Worm (Caenorhabditis elegans) whole organism, L2 larva: ENCODE measurements around the gene F27E5.3.

Experiments used
- C34F6.9 ChIP-seq: fragments of 150-350 bp; optimal IDR thresholded peaks from 2 replicates; lab custom pipeline; 2014; ENCODE audit warnings: missing biosample characterization, missing genetic modification characterization
- R02D3.7 ChIP-seq: fragments of 150-350 bp; optimal IDR thresholded peaks from 2 replicates; lab custom pipeline; 2014; ENCODE audit warnings: missing biosample characterization, missing genetic modification characterization
- ZK546.5 ChIP-seq: sonication (generic microtip); optimal IDR thresholded peaks from 2 replicates; lab custom pipeline; 2017; ENCODE audit warnings: missing biosample characterization, missing genetic modification characterization
- alr-1 ChIP-seq: fragments of 150-350 bp; optimal IDR thresholded peaks from 2 replicates; lab custom pipeline; 2014; ENCODE audit warnings: missing biosample characterization, missing genetic modification characterization
- aly-2 ChIP-seq: fragments of 150-350 bp; optimal IDR thresholded peaks from 2 replicates; lab custom pipeline; 2014; ENCODE audit warnings: missing biosample characterization, missing genetic modification characterization
- ama-1 ChIP-seq: fragments of 150-350 bp; optimal IDR thresholded peaks from 2 replicates; lab custom pipeline; 2018; ENCODE audit warnings: inconsistent platforms
- blmp-1 ChIP-seq: sonication (generic microtip); optimal IDR thresholded peaks from 2 replicates; lab custom pipeline; 2017; ENCODE audit warnings: missing genetic modification characterization, mild to moderate bottlenecking, missing compliant biosample characterization, antibody characterized with exemption, moderate library complexity; ENCODE audit not compliant: insufficient read depth
- ceh-16 ChIP-seq: fragments of 150-350 bp; optimal IDR thresholded peaks from 2 replicates; lab custom pipeline; 2014; ENCODE audit warnings: missing biosample characterization, missing genetic modification characterization
- ceh-82 ChIP-seq: fragments of 150-350 bp; optimal IDR thresholded peaks from 2 replicates; lab custom pipeline; 2014; ENCODE audit warnings: missing biosample characterization, missing genetic modification characterization
- crh-2 ChIP-seq: sonication (generic microtip); optimal IDR thresholded peaks from 2 replicates; lab custom pipeline; 2017; ENCODE audit warnings: missing biosample characterization, missing genetic modification characterization
- egl-27 ChIP-seq: sonication (generic microtip); optimal IDR thresholded peaks from 3 replicates; lab custom pipeline; 2017; ENCODE audit warnings: missing biosample characterization, missing genetic modification reagents, missing genetic modification characterization
- elt-1 ChIP-seq: fragments of 150-350 bp; optimal IDR thresholded peaks from 2 replicates; lab custom pipeline; 2014; ENCODE audit warnings: missing biosample characterization, missing genetic modification characterization
- fos-1 ChIP-seq: fragments of 150-350 bp; optimal IDR thresholded peaks from 2 replicates; lab custom pipeline; 2014; ENCODE audit warnings: missing biosample characterization, missing genetic modification characterization
- gmeb-1 ChIP-seq: fragments of 150-350 bp; optimal IDR thresholded peaks from 2 replicates; lab custom pipeline; 2014; ENCODE audit warnings: missing biosample characterization, missing genetic modification characterization
- lin-11 ChIP-seq: fragments of 150-350 bp; sonication (generic microtip); optimal IDR thresholded peaks from 2 replicates; lab custom pipeline; 2014; ENCODE audit warnings: missing biosample characterization, missing genetic modification characterization, inconsistent platforms, mixed read lengths
- lin-13 ChIP-seq: fragments of 150-350 bp; optimal IDR thresholded peaks from 2 replicates; lab custom pipeline; 2014; ENCODE audit warnings: missing biosample characterization, missing genetic modification reagents, missing genetic modification characterization
- lin-39 ChIP-seq: fragments of 150-350 bp; optimal IDR thresholded peaks from 2 replicates; lab custom pipeline; 2014; ENCODE audit warnings: missing biosample characterization, missing genetic modification reagents, missing genetic modification characterization
- lsy-2 ChIP-seq, 2 experiments: fragments of 150-350 bp in 1 of 2; sonication (generic microtip) in 1 of 2; optimal IDR thresholded peaks; 2 replicates each; lab custom pipeline; 2014 to 2017; ENCODE audit warnings: missing biosample characterization in 2 of 2, missing genetic modification characterization in 2 of 2
- mab-5 ChIP-seq: fragments of 150-350 bp; optimal IDR thresholded peaks from 2 replicates; lab custom pipeline; 2014; ENCODE audit warnings: missing biosample characterization, missing genetic modification characterization
- mbf-1 ChIP-seq: sonication (generic microtip); optimal IDR thresholded peaks from 2 replicates; lab custom pipeline; 2017; ENCODE audit warnings: missing biosample characterization, missing genetic modification characterization
- nhr-10 ChIP-seq: sonication (generic microtip); optimal IDR thresholded peaks from 2 replicates; lab custom pipeline; 2017; ENCODE audit warnings: missing biosample characterization, missing genetic modification characterization
- nhr-11 ChIP-seq: fragments of 150-350 bp; optimal IDR thresholded peaks from 2 replicates; lab custom pipeline; 2014; ENCODE audit warnings: missing biosample characterization, missing genetic modification characterization
- nhr-12 ChIP-seq: fragments of 150-350 bp; optimal IDR thresholded peaks from 2 replicates; lab custom pipeline; 2014; ENCODE audit warnings: missing biosample characterization, missing genetic modification characterization
- nhr-129 ChIP-seq: fragments of 150-350 bp; optimal IDR thresholded peaks from 2 replicates; lab custom pipeline; 2014; ENCODE audit warnings: missing biosample characterization, missing genetic modification characterization
- nhr-21 ChIP-seq: fragments of 150-350 bp; optimal IDR thresholded peaks from 2 replicates; lab custom pipeline; 2014; ENCODE audit warnings: missing biosample characterization, missing genetic modification characterization
- nhr-25 ChIP-seq: fragments of 150-350 bp; sonication (generic microtip); optimal IDR thresholded peaks from 3 replicates; lab custom pipeline; 2014; ENCODE audit warnings: missing biosample characterization, missing genetic modification characterization
- nhr-77 ChIP-seq: fragments of 150-350 bp; optimal IDR thresholded peaks from 2 replicates; lab custom pipeline; 2014; ENCODE audit warnings: missing biosample characterization, missing genetic modification characterization
- peb-1 ChIP-seq: fragments of 150-350 bp; optimal IDR thresholded peaks from 2 replicates; lab custom pipeline; 2014; ENCODE audit warnings: missing biosample characterization, missing genetic modification characterization
- sem-4 ChIP-seq: fragments of 150-350 bp; optimal IDR thresholded peaks from 2 replicates; lab custom pipeline; 2014; ENCODE audit warnings: missing biosample characterization, missing genetic modification reagents, missing genetic modification characterization
- skn-1 ChIP-seq: sonication (generic microtip); optimal IDR thresholded peaks from 2 replicates; lab custom pipeline; 2017; ENCODE audit warnings: missing biosample characterization, missing genetic modification characterization
- sma-3 ChIP-seq: sonication (generic microtip); optimal IDR thresholded peaks from 2 replicates; lab custom pipeline; 2016; ENCODE audit warnings: missing genetic modification reagents, missing genetic modification characterization, missing compliant biosample characterization
- sma-9 ChIP-seq, 2 experiments: fragments of 150-350 bp in 1 of 2; sonication (generic microtip) in 1 of 2; optimal IDR thresholded peaks; 2 replicates each; lab custom pipeline; 2014 to 2016; ENCODE audit warnings: missing genetic modification characterization in 2 of 2, mild to moderate bottlenecking in 1 of 2, missing biosample characterization in 1 of 2, missing compliant biosample characterization in 1 of 2, missing genetic modification reagents in 1 of 2, moderate library complexity in 1 of 2
- snpc-4 ChIP-seq: fragments of 150-350 bp; optimal IDR thresholded peaks from 2 replicates; lab custom pipeline; 2014; ENCODE audit warnings: missing biosample characterization, missing genetic modification characterization
- unc-39 ChIP-seq: fragments of 150-350 bp; optimal IDR thresholded peaks from 2 replicates; lab custom pipeline; 2014; ENCODE audit warnings: missing biosample characterization, missing genetic modification characterization
- unc-62 ChIP-seq: fragments of 150-350 bp; optimal IDR thresholded peaks from 2 replicates; lab custom pipeline; 2014; ENCODE audit warnings: missing biosample characterization, missing genetic modification reagents, missing genetic modification characterization
- zag-1 ChIP-seq: fragments of 150-350 bp; optimal IDR thresholded peaks from 2 replicates; lab custom pipeline; 2014; ENCODE audit warnings: missing biosample characterization, missing genetic modification characterization
- ztf-1 ChIP-seq: fragments of 200-800 bp; sonication (Bioruptor generic); conservative IDR thresholded peaks from 2 replicates; pipeline ENCODE4 v1.3.6; 2022; ENCODE audit warnings: missing genetic modification characterization, missing compliant biosample characterization
- ztf-11 ChIP-seq: sonication (generic microtip); optimal IDR thresholded peaks from 2 replicates; lab custom pipeline; 2017; ENCODE audit warnings: missing biosample characterization, missing genetic modification characterization
- ztf-4 ChIP-seq: fragments of 150-350 bp; optimal IDR thresholded peaks from 2 replicates; lab custom pipeline; 2014; ENCODE audit warnings: missing biosample characterization, missing genetic modification characterization

F27E5.3 gene

ce11 chrII:10134285-10134995 is 9.6 kb downstream of the F27E5.3 start, which contains the start of gene F27E5.9:
TSS of gene F27E5.9 (plus strand) at chrII:10134945.
- TF ChIP-seq gmeb-1 (tag; lab: Kevin White, UChicago) (peak; percentile 38), fos-1 (peak; percentile 100), ceh-82 (tag; lab: Kevin White, UChicago) (no peak), aly-2 (tag; lab: Kevin White, UChicago) (no peak), sma-9 (GFP tag; optimal IDR thresholded peaks at IDR 0.05; lab: Kevin White, UChicago) (peak; percentile 56), sma-9 (tag; optimal IDR thresholded peaks at IDR 0.05; lab: Kevin White, UChicago) (no peak), crh-2 (tag; lab: Kevin White, UChicago) (peak; percentile 12), ztf-1 (GFP tag; lab: Robert Waterston, UW) (no peak)
- TF ChIP-seq, all 48 proteins: peak for 4

DNA sequence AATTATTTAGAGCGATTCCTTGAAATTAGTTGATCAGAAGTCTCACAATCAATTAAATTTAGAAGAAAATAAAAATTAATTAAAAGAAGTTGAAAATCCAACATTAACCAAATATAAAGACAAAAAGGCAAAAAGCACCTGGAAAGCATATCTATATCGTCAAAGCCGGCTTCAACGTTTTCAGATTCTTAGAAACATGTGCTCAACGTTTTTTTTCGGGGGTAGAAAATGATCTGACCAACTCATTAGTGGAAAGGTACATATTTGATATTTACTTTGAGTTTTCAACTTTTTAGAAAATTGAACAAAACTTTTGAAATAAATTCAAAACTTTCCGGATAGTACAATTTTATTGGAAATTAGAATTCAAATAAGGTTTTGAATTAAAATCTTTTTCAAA is 11.2 kb downstream of the F27E5.3 start:
- TF ChIP-seq mab-5 (no peak), ceh-82 (tag; lab: Kevin White, UChicago) (no peak), gmeb-1 (tag; lab: Kevin White, UChicago) (no peak), C34F6.9 (tag; lab: Kevin White, UChicago) (no peak), sma-3 (GFP tag; lab: Kevin White, UChicago) (no peak), unc-39 (tag; lab: Kevin White, UChicago) (no peak), peb-1 (tag; lab: Kevin White, UChicago) (no peak), nhr-12 (no peak), sem-4 (no peak), fos-1 (no peak), ceh-16 (tag; lab: Kevin White, UChicago) (no peak), nhr-21 (tag; lab: Kevin White, UChicago) (no peak), nhr-25 (tag; lab: Kevin White, UChicago) (no peak)
- TF ChIP-seq, all 48 proteins: peak for 0

ce11 chrII:10131760-10132159 is 12.2 kb downstream of the F27E5.3 start, which contains the start of gene F27E5.5:
TSS of gene F27E5.5 (minus strand) at chrII:10131860.
- TF ChIP-seq elt-1 (tag; lab: Kevin White, UChicago) = no peak
- no peak for TF ChIP-seq lin-11
- no peak for TF ChIP-seq mbf-1 (tag; lab: Kevin White, UChicago)
- TF ChIP-seq alr-1 (tag; lab: Kevin White, UChicago) = no peak
- TF ChIP-seq unc-62 (GFP tag; lab: Kevin White, UChicago) = no peak
- no peak for TF ChIP-seq zag-1
- TF ChIP-seq nhr-129 (tag; lab: Kevin White, UChicago) = no peak
- no peak for TF ChIP-seq sma-3 (GFP tag; lab: Kevin White, UChicago)
- TF ChIP-seq ztf-4 (tag; lab: Kevin White, UChicago) = no peak
- TF ChIP-seq nhr-77 (tag; lab: Kevin White, UChicago) = no peak
- no peak for TF ChIP-seq blmp-1 (tag; lab: Kevin White, UChicago)
- no peak for TF ChIP-seq ama-1
- TF ChIP-seq lsy-2 (tag; optimal IDR thresholded peaks at IDR 0.05; lab: Kevin White, UChicago) = no peak
- TF ChIP-seq peb-1 (tag; lab: Kevin White, UChicago) = no peak
- no peak for TF ChIP-seq mab-5
- no peak for TF ChIP-seq ztf-11 (tag; lab: Kevin White, UChicago)
- TF ChIP-seq egl-27 (tag; lab: Kevin White, UChicago) = no peak
- TF ChIP-seq nhr-12 = no peak
- TF ChIP-seq ZK546.5 (tag; lab: Kevin White, UChicago) = no peak

ce11 chrII:10127389-10127788 is 16.6 kb downstream of the F27E5.3 start, which contains the start of gene F27E5.8:
TSS of gene F27E5.8 (minus strand) at chrII:10127489.
- no peak for TF ChIP-seq nhr-21 (tag; lab: Kevin White, UChicago)

DNA sequence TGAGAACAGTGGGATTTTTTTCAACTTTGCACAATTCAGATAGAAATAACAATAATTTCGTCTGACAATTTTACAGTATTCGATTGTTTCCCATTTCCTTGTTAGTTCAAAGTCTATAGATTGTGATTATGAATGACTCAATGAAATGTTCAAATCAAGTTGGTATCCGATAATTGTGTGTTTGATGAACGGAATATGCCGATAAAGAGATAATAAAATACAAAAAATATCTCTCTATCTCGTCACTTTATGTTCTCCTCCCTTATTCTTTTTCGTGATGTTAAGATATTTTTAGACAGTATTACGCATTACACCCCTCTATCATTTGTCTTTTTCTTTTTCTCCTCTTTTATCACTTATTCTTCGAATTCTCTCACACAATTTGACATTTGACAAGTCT is 21.5 kb downstream of the F27E5.3 start, which contains the start of gene F27E5.7:
Gene F27E5.7, plus strand, starts transcription at position 301 of the 400 bp plus-strand sequence.
- TF ChIP-seq lsy-2 (tag; optimal IDR thresholded peaks at IDR 0.05; lab: Kevin White, UChicago) (no peak), skn-1 (no peak), ceh-16 (tag; lab: Kevin White, UChicago) (no peak), crh-2 (tag; lab: Kevin White, UChicago) (no peak), lin-11 (no peak), nhr-11 (tag; lab: Kevin White, UChicago) (no peak), blmp-1 (tag; lab: Kevin White, UChicago) (no peak), ZK546.5 (tag; lab: Kevin White, UChicago) (no peak), sma-3 (GFP tag; lab: Kevin White, UChicago) (no peak), nhr-10 (tag; lab: Kevin White, UChicago) (no peak), nhr-129 (tag; lab: Kevin White, UChicago) (no peak), ztf-1 (GFP tag; lab: Robert Waterston, UW) (no peak), gmeb-1 (tag; lab: Kevin White, UChicago) (no peak), sma-9 (GFP tag; optimal IDR thresholded peaks at IDR 0.05; lab: Kevin White, UChicago) (no peak), sma-9 (tag; optimal IDR thresholded peaks at IDR 0.05; lab: Kevin White, UChicago) (no peak), R02D3.7 (no peak), lin-39 (tag; lab: Kevin White, UChicago) (no peak), snpc-4 (tag; lab: Kevin White, UChicago) (no peak), lin-13 (no peak)
